Worm (Caenorhabditis elegans) whole organism, L4 larva: ENCODE measurements around the gene Y54G2A.10.
A peak's percentile ranks its signal among the peaks of the same experiment; 100 is the strongest.

Experiments used
- D1046.2 ChIP-seq: fragments of 200-800 bp; sonication (Bioruptor generic); IDR thresholded peaks from 2 replicates; pipeline ENCODE4 v1.3.6; 2022; ENCODE audit warnings: missing genetic modification characterization, missing compliant biosample characterization
- F44E2.7 ChIP-seq: fragments of 200-800 bp; sonication (Bioruptor generic); IDR thresholded peaks from 2 replicates; pipeline ENCODE4 v2.1.2; 2022; ENCODE audit warnings: missing genetic modification characterization, missing compliant biosample characterization
- Y105C5A.15 ChIP-seq: fragments of 200-800 bp; sonication (Bioruptor generic); IDR thresholded peaks from 2 replicates; pipeline ENCODE4 v1.3.6; 2022; ENCODE audit warnings: missing genetic modification characterization, missing compliant biosample characterization
- Y48G9A.11 ChIP-seq: fragments of 200-800 bp; sonication (Bioruptor generic); IDR thresholded peaks from 2 replicates; pipeline ENCODE4 v1.3.6; 2022; ENCODE audit warnings: missing genetic modification reagents, missing genetic modification characterization, missing compliant biosample characterization
- Y75B8A.6 ChIP-seq: fragments of 200-800 bp; sonication (Bioruptor generic); IDR thresholded peaks from 2 replicates; pipeline ENCODE4 v1.3.6; 2022; ENCODE audit warnings: missing genetic modification reagents, missing genetic modification characterization, missing compliant biosample characterization
- aha-1 ChIP-seq: fragments of 150-350 bp; peaks from one replicate; lab custom pipeline; 2014; ENCODE audit warnings: missing biosample characterization, missing genetic modification characterization
- attf-4 ChIP-seq: sonication (generic microtip); optimal IDR thresholded peaks from 3 replicates; lab custom pipeline; 2017; ENCODE audit warnings: missing biosample characterization, missing genetic modification characterization
- ceh-20 ChIP-seq: fragments of 200-800 bp; sonication (Bioruptor generic); IDR thresholded peaks from 2 replicates; pipeline ENCODE4 v1.3.6; 2022; ENCODE audit warnings: missing genetic modification reagents, missing genetic modification characterization, missing compliant biosample characterization
- ceh-28 ChIP-seq: fragments of 150-350 bp; optimal IDR thresholded peaks from 2 replicates; lab custom pipeline; 2014; ENCODE audit warnings: missing biosample characterization, missing genetic modification reagents, missing genetic modification characterization
- ceh-62 ChIP-seq: sonication (generic microtip); optimal IDR thresholded peaks from 2 replicates; lab custom pipeline; 2017; ENCODE audit warnings: missing biosample characterization, missing genetic modification characterization
- ceh-82 ChIP-seq: sonication (generic microtip); optimal IDR thresholded peaks from 2 replicates; lab custom pipeline; 2017; ENCODE audit warnings: missing biosample characterization, missing genetic modification characterization
- ces-1 ChIP-seq: fragments of 150-350 bp; sonication (generic microtip); optimal IDR thresholded peaks from 4 replicates; lab custom pipeline; 2014; ENCODE audit warnings: missing biosample characterization, missing genetic modification reagents, missing genetic modification characterization
- daf-16 ChIP-seq, 3 experiments: sonication (generic microtip); optimal IDR thresholded peaks; 2 replicates each; lab custom pipeline; 2016 to 2017; ENCODE audit warnings: missing genetic modification characterization in 3 of 3, missing genetic modification reagents in 3 of 3, mild to moderate bottlenecking in 2 of 3, missing compliant biosample characterization in 2 of 3, missing biosample characterization in 1 of 3, moderate library complexity in 1 of 3
- daf-8 ChIP-seq: fragments of 200-800 bp; sonication (Bioruptor generic); IDR thresholded peaks from 2 replicates; pipeline ENCODE4 v1.3.6; 2022; ENCODE audit warnings: missing genetic modification characterization, missing compliant biosample characterization
- dmd-6 ChIP-seq: fragments of 200-800 bp; sonication (Bioruptor generic); IDR thresholded peaks from 2 replicates; pipeline ENCODE4 v1.3.6; 2022; ENCODE audit warnings: missing genetic modification reagents, missing genetic modification characterization, missing compliant biosample characterization
- dve-1 ChIP-seq: sonication (generic microtip); optimal IDR thresholded peaks from 2 replicates; lab custom pipeline; 2017; ENCODE audit warnings: antibody characterized with exemption, mild to moderate bottlenecking, missing genetic modification characterization, missing compliant biosample characterization; ENCODE audit not compliant: insufficient read depth
- lin-13 ChIP-seq: fragments of 150-350 bp; optimal IDR thresholded peaks from 2 replicates; lab custom pipeline; 2014; ENCODE audit warnings: missing biosample characterization, missing genetic modification reagents, missing genetic modification characterization
- lin-15B ChIP-seq: fragments of 150-350 bp; sonication (generic microtip); optimal IDR thresholded peaks from 3 replicates; lab custom pipeline; 2014; ENCODE audit warnings: missing biosample characterization, missing genetic modification characterization
- lin-38 ChIP-seq: fragments of 200-800 bp; sonication (Bioruptor generic); IDR thresholded peaks from 2 replicates; pipeline ENCODE4 v1.3.6; 2022; ENCODE audit warnings: missing genetic modification reagents, missing genetic modification characterization, missing compliant biosample characterization
- lin-39 ChIP-seq: fragments of 150-350 bp; optimal IDR thresholded peaks from 2 replicates; lab custom pipeline; 2014; ENCODE audit warnings: missing biosample characterization, missing genetic modification reagents, missing genetic modification characterization
- nhr-10 ChIP-seq: fragments of 150-350 bp; optimal IDR thresholded peaks from 2 replicates; lab custom pipeline; 2014; ENCODE audit warnings: missing biosample characterization, missing genetic modification characterization
- nhr-28 ChIP-seq: fragments of 150-350 bp; optimal IDR thresholded peaks from 2 replicates; lab custom pipeline; 2014; ENCODE audit warnings: missing biosample characterization, missing genetic modification characterization
- nhr-41 ChIP-seq: fragments of 200-800 bp; sonication (Bioruptor generic); IDR thresholded peaks from 2 replicates; pipeline ENCODE4 v1.3.6; 2022; ENCODE audit warnings: missing genetic modification reagents, missing genetic modification characterization, missing compliant biosample characterization
- pqm-1 ChIP-seq: sonication (generic microtip); optimal IDR thresholded peaks from 2 replicates; lab custom pipeline; 2017; ENCODE audit warnings: missing biosample characterization, missing genetic modification characterization
- sdz-12 ChIP-seq: fragments of 200-800 bp; sonication (Bioruptor generic); optimal IDR thresholded peaks from 2 replicates; lab custom pipeline; 2018; ENCODE audit warnings: mild to moderate bottlenecking, missing genetic modification characterization, missing compliant biosample characterization
- skn-1 ChIP-seq: fragments of 150-350 bp; optimal IDR thresholded peaks from 2 replicates; lab custom pipeline; 2014; ENCODE audit warnings: missing biosample characterization, missing genetic modification characterization
- snpc-4 ChIP-seq: fragments of 150-350 bp; optimal IDR thresholded peaks from 2 replicates; lab custom pipeline; 2014; ENCODE audit warnings: missing biosample characterization, missing genetic modification characterization
- spr-1 ChIP-seq: sonication (generic microtip); optimal IDR thresholded peaks from 2 replicates; lab custom pipeline; 2016; ENCODE audit warnings: mild to moderate bottlenecking, missing genetic modification characterization, missing compliant biosample characterization
- zag-1 ChIP-seq: fragments of 150-350 bp; optimal IDR thresholded peaks from 2 replicates; lab custom pipeline; 2014; ENCODE audit warnings: missing biosample characterization, missing genetic modification characterization
- zip-11 ChIP-seq: fragments of 200-800 bp; sonication (Bioruptor generic); IDR thresholded peaks from 2 replicates; pipeline ENCODE4 v1.3.6; 2022; ENCODE audit warnings: missing genetic modification characterization, missing compliant biosample characterization

The Y54G2A.10 gene

ce11 chrIV:2820408-2820807, 20.9 kb downstream of the Y54G2A.10 start, which contains the start of gene Y54G2A.37:
Gene Y54G2A.37, plus strand, starts transcription at chrIV:2820708.
- TF ChIP-seq ceh-82 = no peak
- TF ChIP-seq ces-1 (GFP tag; lab: Kevin White, UChicago) = no peak
- TF ChIP-seq daf-8 (GFP tag; lab: Robert Waterston, UW) = no peak
- no peak for TF ChIP-seq sdz-12 (GFP tag; lab: Kevin White, UChicago)
- no peak for TF ChIP-seq lin-38 (GFP tag; lab: Robert Waterston, UW)
- TF ChIP-seq skn-1 (tag; lab: Kevin White, UChicago) = no peak
- TF ChIP-seq zip-11 (GFP tag; lab: Robert Waterston, UW) = no peak

ce11 chrIV:2823446-2823845, 24.0 kb downstream of the Y54G2A.10 start, which contains the start of gene clec-80:
Gene clec-80, plus strand, starts transcription at chrIV:2823746.
- TF ChIP-seq pqm-1 (tag; lab: Kevin White, UChicago) (peak; percentile 43), ceh-20 (GFP tag; lab: Robert Waterston, UW) (no peak)

ce11 chrIV:2825460-2826103, 26.1 kb downstream of the Y54G2A.10 start:
- TF ChIP-seq zag-1 (tag; lab: Kevin White, UChicago) (no peak), sdz-12 (GFP tag; lab: Kevin White, UChicago) (peak; percentile 56), snpc-4 (peak; percentile 72), ceh-28 (tag; lab: Kevin White, UChicago) (peak; percentile 20)
- TF ChIP-seq, all 104 proteins: peak for 3

ce11 chrIV:2826335-2826734, 26.8 kb downstream of the Y54G2A.10 start:
- peak; percentile 84 for TF ChIP-seq aha-1 (tag; lab: Kevin White, UChicago)
- peak; percentile 5 for TF ChIP-seq nhr-28 (tag; lab: Kevin White, UChicago)
- TF ChIP-seq lin-39 = no peak
- TF ChIP-seq dmd-6 = no peak
- TF ChIP-seq daf-16 (GFP tag; optimal IDR thresholded peaks at IDR 0.05; lab: Kevin White, UChicago) = no peak
- TF ChIP-seq daf-16 (tag; optimal IDR thresholded peaks at IDR 0.05; lab: Kevin White, UChicago) = peak; percentile 5
- no peak for TF ChIP-seq lin-13 (GFP tag; lab: Kevin White, UChicago)
- TF ChIP-seq sdz-12 (GFP tag; lab: Kevin White, UChicago) = no peak
- peak; percentile 70 for TF ChIP-seq pqm-1 (tag; lab: Kevin White, UChicago)
- TF ChIP-seq F44E2.7 (GFP tag; lab: Robert Waterston, UW) = no peak
- TF ChIP-seq, all 104 proteins: peak for 4

- no peak for TF ChIP-seq daf-8 (GFP tag; lab: Robert Waterston, UW)
- no peak for TF ChIP-seq nhr-28 (tag; lab: Kevin White, UChicago)
- TF ChIP-seq zag-1 (tag; lab: Kevin White, UChicago) = no peak
- TF ChIP-seq Y48G9A.11 (GFP tag; lab: Robert Waterston, UW) = no peak
- no peak for TF ChIP-seq nhr-41 (GFP tag; lab: Robert Waterston, UW)
- TF ChIP-seq nhr-10 (tag; lab: Kevin White, UChicago) = no peak
- no peak for TF ChIP-seq Y75B8A.6 (GFP tag; lab: Robert Waterston, UW)
- TF ChIP-seq dve-1 = no peak
- TF ChIP-seq ceh-62 (tag; lab: Kevin White, UChicago) = no peak
- TF ChIP-seq spr-1 (tag; lab: Kevin White, UChicago) = no peak
- TF ChIP-seq D1046.2 = no peak
- TF ChIP-seq lin-15B (tag; lab: Kevin White, UChicago) = no peak
- no peak for TF ChIP-seq lin-39
- no peak for TF ChIP-seq Y105C5A.15
- TF ChIP-seq attf-4 (tag; lab: Kevin White, UChicago) = no peak
- TF ChIP-seq zip-11 (GFP tag; lab: Robert Waterston, UW) = no peak
- TF ChIP-seq sdz-12 (GFP tag; lab: Kevin White, UChicago) = no peak
- no peak for TF ChIP-seq lin-13 (GFP tag; lab: Kevin White, UChicago)
Observed at ce11 chrIV:2832587-2832986, 33.1 kb downstream of the Y54G2A.10 start, which contains the start of the genes Y54G2A.48 and pudl-1. Gene Y54G2A.48, minus strand, starts transcription at chrIV:2832687. Gene pudl-1, plus strand, starts transcription at chrIV:2832906.
